Worm (Caenorhabditis elegans) whole organism, late embryonic: Measurements from ENCODE around the gene F33E11.2.

Source experiments
- C08G9.2 ChIP-seq: sonication (generic microtip); optimal IDR thresholded peaks from 2 replicates; lab custom pipeline; 2016; ENCODE audit warnings: mild to moderate bottlenecking, missing genetic modification characterization, moderate library complexity, missing compliant biosample characterization
- K02D7.2 ChIP-seq: sonication (generic microtip); optimal IDR thresholded peaks from 2 replicates; lab custom pipeline; 2017; ENCODE audit warnings: mild to moderate bottlenecking, missing genetic modification characterization, missing compliant biosample characterization
- K09A11.1 ChIP-seq: sonication (generic microtip); optimal IDR thresholded peaks from 2 replicates; lab custom pipeline; 2017; ENCODE audit warnings: antibody characterized with exemption, mild to moderate bottlenecking, missing genetic modification characterization, missing compliant biosample characterization; ENCODE audit not compliant: insufficient read depth
- T23F11.4 ChIP-seq: fragments of 200-800 bp; sonication (Bioruptor generic); optimal IDR thresholded peaks from 2 replicates; lab custom pipeline; 2018; ENCODE audit warnings: mild to moderate bottlenecking, missing genetic modification characterization, missing compliant biosample characterization
- Y22D7AL.16 ChIP-seq: sonication (generic microtip); optimal IDR thresholded peaks from 2 replicates; lab custom pipeline; 2016; ENCODE audit warnings: missing genetic modification characterization, missing compliant biosample characterization
- ama-1 ChIP-seq: fragments of 150-350 bp; optimal IDR thresholded peaks from 2 replicates; lab custom pipeline; 2014
- ceh-19 ChIP-seq: fragments of 200-800 bp; sonication (Bioruptor generic); optimal IDR thresholded peaks from 2 replicates; lab custom pipeline; 2018; ENCODE audit warnings: mild to moderate bottlenecking, missing genetic modification characterization, missing compliant biosample characterization
- ceh-2 ChIP-seq: sonication (generic microtip); optimal IDR thresholded peaks from 2 replicates; lab custom pipeline; 2016; ENCODE audit warnings: missing genotype, missing genetic modification characterization, missing compliant biosample characterization
- ceh-22 ChIP-seq: sonication (generic microtip); optimal IDR thresholded peaks from 2 replicates; lab custom pipeline; 2017; ENCODE audit warnings: missing biosample characterization, missing genetic modification characterization
- ceh-24 ChIP-seq: sonication (generic microtip); optimal IDR thresholded peaks from 2 replicates; lab custom pipeline; 2016; ENCODE audit warnings: mild to moderate bottlenecking, missing genetic modification characterization, missing compliant biosample characterization
- ceh-30 ChIP-seq: fragments of 150-350 bp; optimal IDR thresholded peaks from 2 replicates; lab custom pipeline; 2014; ENCODE audit warnings: missing biosample characterization, missing genetic modification characterization
- ceh-45 ChIP-seq: fragments of 200-800 bp; sonication (Bioruptor generic); IDR thresholded peaks from 2 replicates; pipeline ENCODE4 v1.3.6; 2022; ENCODE audit warnings: missing genetic modification reagents, missing genetic modification characterization, missing compliant biosample characterization
- ceh-48 ChIP-seq: sonication (generic microtip); optimal IDR thresholded peaks from 2 replicates; lab custom pipeline; 2016; ENCODE audit warnings: missing genetic modification characterization, inconsistent platforms, missing compliant biosample characterization
- ceh-9 ChIP-seq: sonication (generic microtip); optimal IDR thresholded peaks from 2 replicates; lab custom pipeline; 2016; ENCODE audit warnings: mild to moderate bottlenecking, missing genetic modification characterization, inconsistent platforms, missing compliant biosample characterization
- elt-2 ChIP-seq: sonication (generic microtip); optimal IDR thresholded peaks from 2 replicates; lab custom pipeline; 2016; ENCODE audit warnings: missing genetic modification reagents, missing genetic modification characterization, missing compliant biosample characterization
- fkh-10 ChIP-seq: fragments of 150-350 bp; optimal IDR thresholded peaks from 2 replicates; lab custom pipeline; 2014; ENCODE audit warnings: missing biosample characterization, missing genetic modification reagents, missing genetic modification characterization
- gmeb-2 ChIP-seq: sonication (generic microtip); optimal IDR thresholded peaks from 2 replicates; lab custom pipeline; 2016; ENCODE audit warnings: missing genetic modification characterization, inconsistent platforms, missing compliant biosample characterization
- hlh-13 ChIP-seq: fragments of 200-800 bp; sonication (Bioruptor generic); optimal IDR thresholded peaks from 2 replicates; lab custom pipeline; 2018; ENCODE audit warnings: mild to moderate bottlenecking, missing genetic modification characterization, missing compliant biosample characterization
- hlh-15 ChIP-seq: sonication (generic microtip); optimal IDR thresholded peaks from 2 replicates; lab custom pipeline; 2016; ENCODE audit warnings: missing genetic modification characterization, missing compliant biosample characterization
- lin-11 ChIP-seq: fragments of 200-800 bp; sonication (Bioruptor generic); optimal IDR thresholded peaks from 2 replicates; lab custom pipeline; 2018; ENCODE audit warnings: mild to moderate bottlenecking, missing genetic modification characterization, missing compliant biosample characterization
- madf-2 ChIP-seq: sonication (generic microtip); optimal IDR thresholded peaks from 2 replicates; lab custom pipeline; 2017; ENCODE audit warnings: missing genetic modification characterization, missing compliant biosample characterization
- mec-3 ChIP-seq: sonication (generic microtip); optimal IDR thresholded peaks from 2 replicates; lab custom pipeline; 2016; ENCODE audit warnings: borderline replicate concordance, missing genetic modification characterization, missing compliant biosample characterization
- nhr-11 ChIP-seq: fragments of 150-350 bp; optimal IDR thresholded peaks from 2 replicates; lab custom pipeline; 2014; ENCODE audit warnings: missing biosample characterization, missing genetic modification characterization
- nhr-232 ChIP-seq: sonication (generic microtip); optimal IDR thresholded peaks from 2 replicates; lab custom pipeline; 2016; ENCODE audit warnings: missing genetic modification characterization, missing compliant biosample characterization
- pat-9 ChIP-seq: fragments of 200-800 bp; sonication (Bioruptor generic); optimal IDR thresholded peaks from 2 replicates; lab custom pipeline; 2018; ENCODE audit warnings: mild to moderate bottlenecking, missing genetic modification characterization, moderate library complexity, missing compliant biosample characterization
- pax-1 ChIP-seq: fragments of 150-350 bp; optimal IDR thresholded peaks from 2 replicates; lab custom pipeline; 2014; ENCODE audit warnings: missing biosample characterization, missing genetic modification characterization
- pha-4 ChIP-seq: fragments of 150-350 bp; optimal IDR thresholded peaks from 2 replicates; lab custom pipeline; 2018; ENCODE audit warnings: missing biosample characterization, missing genetic modification reagents, missing genetic modification characterization
- pqm-1 ChIP-seq: sonication (generic microtip); optimal IDR thresholded peaks from 2 replicates; lab custom pipeline; 2016; ENCODE audit warnings: missing genetic modification characterization, missing compliant biosample characterization
- pros-1 ChIP-seq: fragments of 150-350 bp; optimal IDR thresholded peaks from 2 replicates; lab custom pipeline; 2014; ENCODE audit warnings: missing biosample characterization, missing genetic modification reagents, missing genetic modification characterization
- rnt-1 ChIP-seq: sonication (generic microtip); optimal IDR thresholded peaks from 2 replicates; lab custom pipeline; 2016; ENCODE audit warnings: missing genetic modification characterization, missing compliant biosample characterization
- sdc-2 ChIP-seq: sonication (generic microtip); optimal IDR thresholded peaks from 2 replicates; lab custom pipeline; 2016; ENCODE audit warnings: missing genotype, missing genetic modification characterization, missing compliant biosample characterization
- sox-2 ChIP-seq: fragments of 200-800 bp; sonication (Bioruptor generic); IDR thresholded peaks from 2 replicates; pipeline ENCODE4 v1.3.6; 2022; ENCODE audit warnings: missing genetic modification reagents, missing genetic modification characterization, missing compliant biosample characterization
- tbx-2 ChIP-seq: sonication (generic microtip); optimal IDR thresholded peaks from 2 replicates; lab custom pipeline; 2016; ENCODE audit warnings: missing genetic modification characterization, missing compliant biosample characterization
- tbx-7 ChIP-seq: sonication (generic microtip); optimal IDR thresholded peaks from 2 replicates; lab custom pipeline; 2016; ENCODE audit warnings: missing genotype, missing genetic modification characterization, missing compliant biosample characterization
- ttx-3 ChIP-seq: sonication (generic microtip); optimal IDR thresholded peaks from 2 replicates; lab custom pipeline; 2016; ENCODE audit warnings: missing genetic modification reagents, missing genetic modification characterization, missing compliant biosample characterization
- unc-3 ChIP-seq, 2 experiments: fragments of 200-800 bp in 1 of 2; sonication (Bioruptor generic) in 1 of 2; sonication (generic microtip) in 1 of 2; conservative IDR thresholded peaks in 1 of 2; optimal IDR thresholded peaks in 1 of 2; 2 replicates each; pipeline versions ENCODE4 v1.3.6 to Lab custom; 2016 to 2022; ENCODE audit warnings: missing compliant biosample characterization in 2 of 2, missing genetic modification characterization in 2 of 2, missing genetic modification reagents in 1 of 2
- unc-42 ChIP-seq: sonication (generic microtip); optimal IDR thresholded peaks from 2 replicates; lab custom pipeline; 2016; ENCODE audit warnings: missing genotype, missing genetic modification characterization, missing compliant biosample characterization
- unc-86 ChIP-seq: sonication (generic microtip); optimal IDR thresholded peaks from 2 replicates; lab custom pipeline; 2016; ENCODE audit warnings: missing genetic modification characterization, missing compliant biosample characterization
- zip-5 ChIP-seq: sonication (generic microtip); optimal IDR thresholded peaks from 2 replicates; lab custom pipeline; 2016; ENCODE audit warnings: missing genetic modification characterization, missing compliant biosample characterization
- ztf-16 ChIP-seq: sonication (generic microtip); optimal IDR thresholded peaks from 2 replicates; lab custom pipeline; 2017; ENCODE audit warnings: missing genetic modification characterization, missing compliant biosample characterization

The F33E11.2 gene

ce11 chrV:336350-336749 is 38.6 kb downstream of the F33E11.2 start, which contains the start of gene dmd-8:
dmd-8 (minus strand) TSS chrV:336450.
- TF ChIP-seq C08G9.2 (no peak), mec-3 (tag; lab: Kevin White, UChicago) (no peak), ceh-9 (no peak), gmeb-2 (tag; lab: Kevin White, UChicago) (no peak), unc-42 (tag; lab: Kevin White, UChicago) (no peak), lin-11 (tag; lab: Kevin White, UChicago) (no peak)
- TF ChIP-seq, all 69 proteins: peak for 0

- TF ChIP-seq fkh-10 (GFP tag; lab: Kevin White, UChicago) (no peak), nhr-11 (tag; lab: Kevin White, UChicago) (no peak), nhr-232 (tag; lab: Kevin White, UChicago) (no peak), madf-2 (no peak), hlh-13 (GFP tag; lab: Kevin White, UChicago) (no peak), hlh-15 (tag; lab: Kevin White, UChicago) (no peak), ama-1 (lab: Kevin White, UChicago) (no peak), ceh-22 (no peak), unc-86 (tag; lab: Kevin White, UChicago) (no peak), ceh-24 (tag; lab: Kevin White, UChicago) (no peak), tbx-2 (tag; lab: Kevin White, UChicago) (no peak), ttx-3 (tag; lab: Kevin White, UChicago) (no peak), unc-42 (tag; lab: Kevin White, UChicago) (no peak), ceh-9 (no peak), mec-3 (tag; lab: Kevin White, UChicago) (no peak), ceh-45 (no peak), elt-2 (tag; lab: Kevin White, UChicago) (no peak)
Measured at ce11 chrV:342346-342745, 44.6 kb downstream of the F33E11.2 start.

- no peak for TF ChIP-seq nhr-11 (tag; lab: Kevin White, UChicago)
- TF ChIP-seq sdc-2 (tag; lab: Kevin White, UChicago): no peak
- TF ChIP-seq sox-2 (GFP tag; lab: Robert Waterston, UW): no peak
- no peak for TF ChIP-seq unc-3 (GFP tag; conservative IDR thresholded peaks at IDR 0.05; lab: Robert Waterston, UW)
- no peak for TF ChIP-seq unc-3 (tag; optimal IDR thresholded peaks at IDR 0.05; lab: Kevin White, UChicago)
- no peak for TF ChIP-seq ceh-30 (tag; lab: Kevin White, UChicago)
- no peak for TF ChIP-seq ceh-19
- TF ChIP-seq Y22D7AL.16: no peak
- no peak for TF ChIP-seq K02D7.2 (tag; lab: Kevin White, UChicago)
- TF ChIP-seq mec-3 (tag; lab: Kevin White, UChicago): no peak
- no peak for TF ChIP-seq madf-2
- no peak for TF ChIP-seq T23F11.4 (GFP tag; lab: Kevin White, UChicago)
- TF ChIP-seq ceh-48 (tag; lab: Kevin White, UChicago): no peak
- TF ChIP-seq ceh-45: no peak
- no peak for TF ChIP-seq pqm-1 (tag; lab: Kevin White, UChicago)
- TF ChIP-seq rnt-1 (tag; lab: Kevin White, UChicago): no peak
- TF ChIP-seq ztf-16 (tag; lab: Kevin White, UChicago): no peak
- no peak for TF ChIP-seq tbx-2 (tag; lab: Kevin White, UChicago)
Measured at ce11 chrV:343128-343527, 45.4 kb downstream of the F33E11.2 start, which contains the start of gene wago-10. wago-10 (plus strand) TSS chrV:343428.

DNA sequence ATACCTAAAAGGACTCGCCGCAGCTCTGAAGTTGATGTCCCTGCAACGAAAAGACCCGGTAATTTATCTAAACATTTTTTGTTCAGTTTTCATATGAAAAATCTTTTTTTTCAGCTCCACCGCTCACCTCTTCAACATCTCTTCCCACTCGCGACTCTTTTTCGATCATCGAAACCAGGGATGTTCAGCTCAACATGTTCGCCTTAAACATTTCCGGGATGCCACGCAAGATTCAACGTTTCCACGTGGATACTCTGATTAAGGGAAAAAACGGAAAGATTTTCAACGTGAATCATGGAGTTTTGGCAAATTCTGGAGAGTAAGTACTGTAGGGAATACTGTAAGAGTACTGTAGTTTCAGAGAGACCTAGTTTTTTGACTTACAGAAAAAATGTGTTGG is 45.8 kb downstream of the F33E11.2 start:
- TF ChIP-seq rnt-1 (tag; lab: Kevin White, UChicago) (no peak), hlh-15 (tag; lab: Kevin White, UChicago) (no peak), K09A11.1 (tag; lab: Kevin White, UChicago) (no peak)

- no peak for TF ChIP-seq pha-4
- TF ChIP-seq fkh-10 (GFP tag; lab: Kevin White, UChicago): no peak
- TF ChIP-seq nhr-11 (tag; lab: Kevin White, UChicago): no peak
- TF ChIP-seq Y22D7AL.16: no peak
- no peak for TF ChIP-seq ceh-45
- no peak for TF ChIP-seq tbx-7 (tag; lab: Kevin White, UChicago)
- TF ChIP-seq pat-9 (tag; lab: Kevin White, UChicago): no peak
- TF ChIP-seq zip-5: no peak
- TF ChIP-seq lin-11 (tag; lab: Kevin White, UChicago): no peak
- TF ChIP-seq ceh-2 (tag; lab: Kevin White, UChicago): no peak
- no peak for TF ChIP-seq pax-1 (tag; lab: Kevin White, UChicago)
- TF ChIP-seq pros-1 (tag; lab: Kevin White, UChicago): no peak
Measured at ce11 chrV:346005-346404, 48.3 kb downstream of the F33E11.2 start.
